Fruit fly (Drosophila melanogaster) whole organism, embryonic: Measurements from ENCODE around the gene CG14839.

Experiments
- Atf6 ChIP-seq: fragments of 200-800 bp; sonication (Bioruptor generic); IDR thresholded peaks from 2 replicates; pipeline ENCODE4 v1.3.6; 2022; ENCODE audit warnings: missing biosample characterization, missing genetic modification characterization
- Bdp1 ChIP-seq: fragments of 200-800 bp; sonication (Bioruptor generic); optimal IDR thresholded peaks from 3 replicates; lab custom pipeline; 2016; ENCODE audit warnings: missing biosample characterization, missing genetic modification characterization
- Blimp-1 ChIP-seq: fragments of 200-800 bp; sonication (Bioruptor generic); optimal IDR thresholded peaks from 3 replicates; lab custom pipeline; 2018; ENCODE audit warnings: missing biosample characterization, missing genetic modification characterization, mild to moderate bottlenecking, moderate library complexity, missing genetic modification reagents
- CG11723 ChIP-seq: fragments of 200-800 bp; sonication (Bioruptor generic); optimal IDR thresholded peaks from 2 replicates; lab custom pipeline; 2017; ENCODE audit warnings: missing biosample characterization, mild to moderate bottlenecking, missing genetic modification characterization
- CG1233 ChIP-seq: fragments of 200-800 bp; sonication (Bioruptor generic); optimal IDR thresholded peaks from 4 replicates; lab custom pipeline; 2018; ENCODE audit warnings: missing biosample characterization, mild to moderate bottlenecking, missing genetic modification characterization
- CG12744 ChIP-seq: fragments of 200-800 bp; sonication (Bioruptor generic); optimal IDR thresholded peaks from 2 replicates; lab custom pipeline; 2016; ENCODE audit warnings: missing biosample characterization, missing genetic modification characterization
- CG12942 ChIP-seq: fragments of 200-800 bp; sonication (Bioruptor generic); optimal IDR thresholded peaks from 3 replicates; lab custom pipeline; 2016; ENCODE audit warnings: missing biosample characterization, missing genetic modification characterization
- CG13775 ChIP-seq: fragments of 200-800 bp; sonication (Bioruptor generic); optimal IDR thresholded peaks from 3 replicates; lab custom pipeline; 2017; ENCODE audit warnings: missing biosample characterization, mild to moderate bottlenecking, missing genetic modification characterization
- CG14965 ChIP-seq: fragments of 200-800 bp; sonication (Bioruptor generic); optimal IDR thresholded peaks from 2 replicates; lab custom pipeline; 2016; ENCODE audit warnings: missing biosample characterization, missing genetic modification characterization, borderline replicate concordance
- CG15269 ChIP-seq: fragments of 200-800 bp; sonication (Bioruptor generic); optimal IDR thresholded peaks from 2 replicates; lab custom pipeline; 2018; ENCODE audit warnings: missing biosample characterization, mild to moderate bottlenecking, missing genetic modification characterization, moderate library complexity
- CG16813 ChIP-seq: fragments of 200-800 bp; sonication (Bioruptor generic); IDR thresholded peaks from 3 replicates; pipeline ENCODE4 v1.3.6; 2022; ENCODE audit warnings: missing biosample characterization, missing genetic modification characterization; ENCODE audit not compliant: partially characterized antibody
- CG17186 ChIP-seq: fragments of 200-800 bp; sonication (Bioruptor generic); optimal IDR thresholded peaks from 3 replicates; lab custom pipeline; 2017; ENCODE audit warnings: missing biosample characterization, missing genetic modification reagents, missing genetic modification characterization
- CG1832 ChIP-seq: fragments of 200-800 bp; sonication (Bioruptor generic); optimal IDR thresholded peaks from 2 replicates; lab custom pipeline; 2017; ENCODE audit warnings: missing biosample characterization, mild to moderate bottlenecking, missing genetic modification characterization, inconsistent platforms
- CG2199 ChIP-seq: fragments of 200-800 bp; sonication (Bioruptor generic); IDR thresholded peaks from 3 replicates; pipeline ENCODE4 v1.3.6; 2022; ENCODE audit warnings: missing biosample characterization, missing genetic modification characterization
- CG31441 ChIP-seq: fragments of 200-800 bp; sonication (Bioruptor generic); IDR thresholded peaks from 2 replicates; pipeline ENCODE4 v1.3.6; 2022; ENCODE audit warnings: missing biosample characterization, missing genetic modification characterization
- CG33557 ChIP-seq: fragments of 200-800 bp; sonication (Bioruptor generic); optimal IDR thresholded peaks from 2 replicates; lab custom pipeline; 2019; ENCODE audit warnings: missing biosample characterization, mild to moderate bottlenecking, missing genetic modification characterization, moderate library complexity
- CG42726 ChIP-seq: fragments of 200-800 bp; sonication (Bioruptor generic); IDR thresholded peaks from 2 replicates; pipeline ENCODE4 v1.3.6; 2022; ENCODE audit warnings: missing biosample characterization, missing genetic modification characterization; ENCODE audit not compliant: partially characterized antibody
- CG4730 ChIP-seq: fragments of 200-800 bp; sonication (Bioruptor generic); IDR thresholded peaks from 2 replicates; pipeline ENCODE4 v1.3.6; 2022; ENCODE audit warnings: missing biosample characterization, missing genetic modification characterization
- CG6654 ChIP-seq: fragments of 200-800 bp; sonication (Bioruptor generic); optimal IDR thresholded peaks from 2 replicates; lab custom pipeline; 2017; ENCODE audit warnings: missing biosample characterization, mild to moderate bottlenecking, missing genetic modification characterization
- CG8765 ChIP-seq: fragments of 200-800 bp; sonication (Bioruptor generic); IDR thresholded peaks from 2 replicates; pipeline ENCODE4 v1.3.6; 2022; ENCODE audit warnings: missing biosample characterization, missing genetic modification characterization
- CG8944 ChIP-seq: fragments of 200-800 bp; sonication (Bioruptor generic); optimal IDR thresholded peaks from 3 replicates; lab custom pipeline; 2016; ENCODE audit warnings: missing biosample characterization, missing genetic modification characterization
- CG9817 ChIP-seq: fragments of 200-800 bp; sonication (Bioruptor generic); optimal IDR thresholded peaks from 2 replicates; lab custom pipeline; 2018; ENCODE audit warnings: missing biosample characterization, mild to moderate bottlenecking, missing genetic modification characterization, moderate library complexity
- CG9876 ChIP-seq: fragments of 200-800 bp; sonication (Bioruptor generic); optimal IDR thresholded peaks from 2 replicates; lab custom pipeline; 2016; ENCODE audit warnings: missing biosample characterization, missing genetic modification characterization
- CG9932 ChIP-seq: fragments of 200-800 bp; sonication (Bioruptor generic); IDR thresholded peaks from 2 replicates; pipeline ENCODE4 v1.3.6; 2022; ENCODE audit warnings: missing biosample characterization, missing genetic modification characterization
- CoRest ChIP-seq: fragments of 200-800 bp; sonication (Bioruptor generic); optimal IDR thresholded peaks from 3 replicates; lab custom pipeline; 2018; ENCODE audit warnings: missing biosample characterization, mild to moderate bottlenecking, missing genetic modification characterization, moderate library complexity
- D19A ChIP-seq: fragments of 200-800 bp; optimal IDR thresholded peaks from 3 replicates; lab custom pipeline; 2019; ENCODE audit warnings: missing biosample characterization, mild to moderate bottlenecking, missing genetic modification characterization, moderate library complexity
- Ets97D ChIP-seq: fragments of 200-800 bp; sonication (Bioruptor generic); optimal IDR thresholded peaks from 3 replicates; lab custom pipeline; 2016; ENCODE audit warnings: missing biosample characterization, missing genetic modification characterization
- HLH54F ChIP-seq: fragments of 200-800 bp; sonication (Bioruptor generic); optimal IDR thresholded peaks from 3 replicates; lab custom pipeline; 2016; ENCODE audit warnings: missing biosample characterization, missing genetic modification characterization
- MBD-R2 ChIP-seq: fragments of 200-800 bp; sonication (Bioruptor generic); IDR thresholded peaks from 2 replicates; pipeline ENCODE4 v1.3.6; 2022; ENCODE audit warnings: missing biosample characterization, missing genetic modification characterization
- Mes4 ChIP-seq: fragments of 200-800 bp; sonication (Bioruptor generic); optimal IDR thresholded peaks from 2 replicates; lab custom pipeline; 2016; ENCODE audit warnings: missing biosample characterization, missing genetic modification characterization
- Myb ChIP-seq: fragments of 200-800 bp; sonication (Bioruptor generic); optimal IDR thresholded peaks from 2 replicates; lab custom pipeline; 2016; ENCODE audit warnings: missing biosample characterization, missing genetic modification characterization
- NFAT ChIP-seq: fragments of 200-800 bp; sonication (Bioruptor generic); IDR thresholded peaks from 2 replicates; pipeline ENCODE4 v1.3.6; 2022; ENCODE audit warnings: missing biosample characterization, missing genetic modification characterization
- Ssrp ChIP-seq: fragments of 200-800 bp; sonication (Bioruptor generic); optimal IDR thresholded peaks from 2 replicates; lab custom pipeline; 2018; ENCODE audit warnings: missing biosample characterization, mild to moderate bottlenecking, missing genetic modification characterization, moderate library complexity
- cg ChIP-seq: fragments of 200-800 bp; sonication (Bioruptor generic); optimal IDR thresholded peaks from 3 replicates; lab custom pipeline; 2019; ENCODE audit warnings: missing biosample characterization, mild to moderate bottlenecking, missing genetic modification characterization, moderate library complexity
- dati ChIP-seq: fragments of 200-800 bp; sonication (Bioruptor generic); IDR thresholded peaks from 2 replicates; pipeline ENCODE4 v1.3.6; 2022; ENCODE audit warnings: missing biosample characterization, missing genetic modification characterization
- dysf ChIP-seq: fragments of 200-800 bp; sonication (Bioruptor generic); IDR thresholded peaks from 3 replicates; pipeline ENCODE4 v1.3.6; 2022; ENCODE audit warnings: missing biosample characterization, missing genetic modification characterization
- eve ChIP-seq, 2 experiments: fragments of >200 bp; optimal IDR thresholded peaks; 2 replicates each; lab custom pipeline; 2017; ENCODE audit warnings: missing biosample characterization in 2 of 2, missing genetic modification characterization in 2 of 2
- fru ChIP-seq: fragments of >200 bp; optimal IDR thresholded peaks from 2 replicates; lab custom pipeline; 2017
- gsb-n ChIP-seq: fragments of 200-800 bp; sonication (Bioruptor generic); optimal IDR thresholded peaks from 3 replicates; lab custom pipeline; 2018; ENCODE audit warnings: missing biosample characterization, mild to moderate bottlenecking, missing genetic modification characterization
- ken ChIP-seq: fragments of 200-800 bp; sonication (Bioruptor generic); IDR thresholded peaks from 3 replicates; pipeline ENCODE4 v1.3.6; 2022; ENCODE audit warnings: missing biosample characterization, missing genetic modification characterization
- lmd ChIP-seq: fragments of 200-800 bp; sonication (Bioruptor generic); IDR thresholded peaks from 2 replicates; pipeline ENCODE4 v1.3.6; 2022; ENCODE audit warnings: missing biosample characterization, missing genetic modification characterization
- p53 ChIP-seq: fragments of 200-800 bp; sonication (Bioruptor generic); optimal IDR thresholded peaks from 2 replicates; lab custom pipeline; 2016; ENCODE audit warnings: missing biosample characterization, missing genetic modification characterization
- prd ChIP-seq, 3 experiments: fragments of >200 bp in 2 of 3; fragments of 200-800 bp in 1 of 3; sonication (Bioruptor generic) in 1 of 3; optimal IDR thresholded peaks in 2 of 3; IDR thresholded peaks in 1 of 3; 2 replicates in 2 of 3; 3 replicates in 1 of 3; pipeline versions ENCODE4 v1.3.6 to Lab custom; 2017 to 2022; ENCODE audit warnings: missing biosample characterization in 1 of 3, missing genetic modification characterization in 1 of 3
- pzg ChIP-seq: fragments of 200-800 bp; sonication (Bioruptor generic); optimal IDR thresholded peaks from 3 replicates; lab custom pipeline; 2018; ENCODE audit warnings: missing biosample characterization, mild to moderate bottlenecking, missing genetic modification characterization, moderate library complexity
- sc ChIP-seq, 3 experiments: fragments of >200 bp in 2 of 3; fragments of 200-800 bp in 1 of 3; sonication (Bioruptor generic) in 1 of 3; optimal IDR thresholded peaks; 2 replicates in 2 of 3; 3 replicates in 1 of 3; lab custom pipeline; 2017; ENCODE audit warnings: mild to moderate bottlenecking in 1 of 3, missing biosample characterization in 1 of 3, missing genetic modification characterization in 1 of 3, missing genetic modification reagents in 1 of 3
- slp2 ChIP-seq: fragments of 200-800 bp; sonication (Bioruptor generic); optimal IDR thresholded peaks from 2 replicates; lab custom pipeline; 2016; ENCODE audit warnings: missing biosample characterization, missing genetic modification characterization
- sna ChIP-seq: fragments of 200-800 bp; sonication (Bioruptor generic); IDR thresholded peaks from 2 replicates; pipeline ENCODE4 v1.3.6; 2022; ENCODE audit warnings: missing biosample characterization, missing genetic modification characterization; ENCODE audit not compliant: partially characterized antibody
- ssp ChIP-seq: fragments of 200-800 bp; sonication (Bioruptor generic); IDR thresholded peaks from 2 replicates; pipeline ENCODE4 v1.3.6; 2022; ENCODE audit warnings: missing biosample characterization, missing genetic modification characterization
- stc ChIP-seq: fragments of 200-800 bp; sonication (Bioruptor generic); IDR thresholded peaks from 2 replicates; pipeline ENCODE4 v1.3.6; 2022; ENCODE audit warnings: missing biosample characterization, missing genetic modification characterization
- tin ChIP-seq: fragments of 200-800 bp; sonication (Bioruptor generic); optimal IDR thresholded peaks from 3 replicates; lab custom pipeline; 2016; ENCODE audit warnings: missing biosample characterization, missing genetic modification characterization
- yki ChIP-seq: fragments of >200 bp; optimal IDR thresholded peaks from 3 replicates; lab custom pipeline; 2018

Gene CG14839

DNA sequence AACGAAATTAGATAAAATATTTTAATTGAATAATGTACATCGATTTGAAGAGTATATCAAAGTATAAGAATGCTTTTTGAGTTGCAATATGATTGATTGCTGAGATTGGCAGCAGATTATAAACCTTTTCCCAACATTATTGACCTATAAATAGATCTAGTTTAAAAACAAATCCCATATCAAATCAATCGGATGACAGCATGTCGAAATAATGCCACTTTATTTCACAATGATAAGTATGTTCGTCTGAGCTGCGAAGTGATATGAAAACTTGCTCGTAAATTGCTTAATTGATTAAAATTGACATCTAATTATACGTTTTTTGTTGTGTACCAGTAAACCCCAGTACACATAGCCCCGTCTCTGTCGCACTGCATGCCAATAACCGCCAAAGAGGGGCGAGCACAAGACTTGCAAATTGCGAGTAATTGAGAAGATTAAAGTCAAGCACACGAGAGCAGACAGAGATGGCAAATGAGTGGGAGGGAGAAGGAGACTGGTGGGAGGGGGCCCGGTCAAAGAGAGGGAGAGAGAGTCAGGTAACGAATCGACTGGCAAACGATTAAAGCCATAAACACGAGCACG lies 20.9 kb downstream of the CG14839 start (continued):
- TF ChIP-seq CG14965 (GFP tag; lab: Kevin White, UChicago) (no peak), Mes4 (GFP tag; lab: Kevin White, UChicago) (no peak), yki (lab: Kevin White, UChicago) (no peak), eve (GFP tag; optimal IDR thresholded peaks at IDR 0.05; lab: Kevin White, UChicago) (peak in 1 of 2 experiments; percentile 90), CG9876 (GFP tag; lab: Kevin White, UChicago) (no peak), gsb-n (tag; lab: Kevin White, UChicago) (no peak), ken (no peak), CG33557 (GFP tag; lab: Kevin White, UChicago) (no peak), sna (no peak), Atf6 (GFP tag; lab: Robert Waterston, UW) (no peak), prd (optimal IDR thresholded peaks at IDR 0.05; lab: Kevin White, UChicago) (no peak), prd (GFP tag; IDR thresholded peaks at IDR 0.05; lab: Robert Waterston, UW) (no peak), CG8944 (GFP tag; lab: Kevin White, UChicago) (peak; percentile 31), Blimp-1 (GFP tag; lab: Kevin White, UChicago) (no peak), CG11723 (GFP tag; lab: Kevin White, UChicago) (no peak), CG1832 (GFP tag; lab: Kevin White, UChicago) (peak; percentile 83), fru (lab: Kevin White, UChicago) (no peak), CG12744 (no peak), CG9932 (no peak), CG1233 (no peak), CG15269 (tag; lab: Kevin White, UChicago) (peak; percentile 47), CG8765 (GFP tag; lab: Robert Waterston, UW) (no peak), CG4730 (no peak), CG17186 (no peak), CG9817 (peak; percentile 45), NFAT (GFP tag; lab: Robert Waterston, UW) (no peak), Ssrp (tag; lab: Kevin White, UChicago) (peak; percentile 37), CG12942 (GFP tag; lab: Kevin White, UChicago) (peak; percentile 28), CG6654 (GFP tag; lab: Kevin White, UChicago) (no peak), CG42726 (GFP tag; lab: Robert Waterston, UW) (no peak), CoRest (tag; lab: Kevin White, UChicago) (peak; percentile 63), HLH54F (peak; percentile 29), Myb (peak; percentile 40), lmd (GFP tag; lab: Robert Waterston, UW) (no peak), p53 (no peak), CG2199 (no peak), MBD-R2 (GFP tag; lab: Robert Waterston, UW) (no peak), slp2 (GFP tag; lab: Kevin White, UChicago) (no peak), tin (GFP tag; lab: Kevin White, UChicago) (no peak), Ets97D (no peak), CG31441 (GFP tag; lab: Robert Waterston, UW) (no peak), dysf (GFP tag; lab: Robert Waterston, UW) (no peak), sc (optimal IDR thresholded peaks at IDR 0.05; lab: Kevin White, UChicago) (no peak), sc (GFP tag; optimal IDR thresholded peaks at IDR 0.05; lab: Kevin White, UChicago) (no peak), Bdp1 (GFP tag; lab: Kevin White, UChicago) (no peak), stc (GFP tag; lab: Robert Waterston, UW) (no peak), CG13775 (GFP tag; lab: Kevin White, UChicago) (peak; percentile 56), D19A (tag; lab: Kevin White, UChicago) (peak; percentile 10), cg (GFP tag; lab: Kevin White, UChicago) (no peak), CG16813 (no peak), dati (GFP tag; lab: Robert Waterston, UW) (no peak), pzg (GFP tag; lab: Kevin White, UChicago) (no peak), ssp (no peak)
